Fruit fly (Drosophila melanogaster) whole organism, pupa: ENCODE data around the gene Agpat4.

Source experiments
- CG10348 ChIP-seq: fragments of 200-800 bp; sonication (Bioruptor generic); IDR thresholded peaks from 2 replicates; pipeline ENCODE4 v1.3.6; 2022; ENCODE audit warnings: missing biosample characterization, missing genetic modification characterization
- CG8159 ChIP-seq: fragments of 200-800 bp; sonication (Bioruptor generic); optimal IDR thresholded peaks from 3 replicates; lab custom pipeline; 2018; ENCODE audit warnings: missing biosample characterization, mild to moderate bottlenecking, missing genetic modification characterization, moderate library complexity
- CG9948 ChIP-seq: fragments of 200-800 bp; sonication (Bioruptor generic); optimal IDR thresholded peaks from 2 replicates; lab custom pipeline; 2018; ENCODE audit warnings: missing biosample characterization, mild to moderate bottlenecking, missing genetic modification characterization, moderate library complexity
- EcR ChIP-seq: fragments of 200-800 bp; sonication (Bioruptor generic); optimal IDR thresholded peaks from 3 replicates; lab custom pipeline; 2019; ENCODE audit warnings: missing biosample characterization, missing genetic modification characterization, mild to moderate bottlenecking, moderate library complexity, missing genetic modification reagents
- Pif1B ChIP-seq: fragments of 200-800 bp; sonication (Bioruptor generic); optimal IDR thresholded peaks from 3 replicates; lab custom pipeline; 2016; ENCODE audit warnings: missing biosample characterization, missing genetic modification characterization
- fd96Ca ChIP-seq: fragments of 200-800 bp; sonication (Bioruptor generic); IDR thresholded peaks from 3 replicates; pipeline ENCODE4 v1.3.6; 2022; ENCODE audit warnings: missing biosample characterization, missing genetic modification characterization

- TF ChIP-seq CG9948 (tag; lab: Kevin White, UChicago) (no peak), CG8159 (tag; lab: Kevin White, UChicago) (no peak), EcR (GFP tag; lab: Kevin White, UChicago) (no peak), Pif1B (no peak), fd96Ca (no peak), CG10348 (GFP tag; lab: Robert Waterston, UW) (no peak)
These were observed 21.6 kb downstream of the Agpat4 start for dm6 chr3L:16359795-16360194.
